Worm (Caenorhabditis elegans): ENCODE results near the gene ddo-1.

Gene ddo-1

ce11 chrV:17810053-17810452 is 33.0 kb upstream of the ddo-1 start, which contains the start of gene srh-296:
Gene srh-296, plus strand, starts transcription at chrV:17810353.
- TF ChIP-seq R02D3.7 (tag; optimal IDR thresholded peaks at IDR 0.05) (no peak), fos-1 (tag; optimal IDR thresholded peaks at IDR 0.05) (no peak), unc-39 (tag; optimal IDR thresholded peaks at IDR 0.05) (no peak), egl-5 (tag; optimal IDR thresholded peaks at IDR 0.05) (no peak), mml-1 (tag; optimal IDR thresholded peaks at IDR 0.05) (no peak), nhr-77 (tag; optimal IDR thresholded peaks at IDR 0.05) (no peak), nhr-28 (tag; optimal IDR thresholded peaks at IDR 0.05) (no peak), zag-1 (tag; optimal IDR thresholded peaks at IDR 0.05) (no peak), nhr-237 (tag; optimal IDR thresholded peaks at IDR 0.05) (no peak), lin-15B (tag; optimal IDR thresholded peaks at IDR 0.05) (no peak), ZK546.5 (tag; optimal IDR thresholded peaks at IDR 0.05) (no peak)

DNA sequence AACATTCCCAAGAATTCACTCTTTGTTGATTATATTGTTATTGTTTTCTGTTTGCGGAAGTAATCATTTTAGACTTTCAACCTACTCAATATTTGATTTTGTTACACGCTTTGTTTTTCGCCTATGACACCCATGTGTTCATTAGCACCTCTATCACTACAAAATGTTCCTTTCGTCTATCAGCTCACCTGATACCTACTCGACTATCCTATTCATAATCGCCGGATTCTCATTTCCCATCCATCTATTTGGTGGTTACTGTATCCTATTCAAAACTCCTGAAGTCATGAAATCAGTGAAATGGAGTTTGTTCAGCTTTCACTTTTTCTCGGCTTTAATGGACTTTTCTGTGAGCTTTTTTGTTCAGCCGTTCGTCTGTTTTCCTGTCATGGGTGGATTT is 28.3 kb upstream of the ddo-1 start, which contains the start of gene srh-291:
Gene srh-291 (plus strand): TSS at position 301 of the 400 bp plus-strand sequence.
- no peak for TF ChIP-seq nhr-67 (tag; optimal IDR thresholded peaks at IDR 0.05)
- no peak for TF ChIP-seq unc-62 (GFP tag; optimal IDR thresholded peaks at IDR 0.05)
- no peak for TF ChIP-seq tbx-2 (tag; optimal IDR thresholded peaks at IDR 0.05)
- no peak for TF ChIP-seq R02D3.7 (tag; optimal IDR thresholded peaks at IDR 0.05)
- TF ChIP-seq lin-15B (tag; optimal IDR thresholded peaks at IDR 0.05), result no peak
- TF ChIP-seq unc-39 (tag; optimal IDR thresholded peaks at IDR 0.05), result no peak
- no peak for TF ChIP-seq ceh-82 (tag; optimal IDR thresholded peaks at IDR 0.05)
- TF ChIP-seq fkh-10 (GFP tag; optimal IDR thresholded peaks at IDR 0.05), result no peak
- no peak for TF ChIP-seq nhr-12 (tag; optimal IDR thresholded peaks at IDR 0.05)
- no peak for TF ChIP-seq egl-5 (tag; optimal IDR thresholded peaks at IDR 0.05)
- TF ChIP-seq nhr-43 (tag; optimal IDR thresholded peaks at IDR 0.05; ENCODE audit: poor library complexity, severe bottlenecking), result no peak
- no peak for TF ChIP-seq mml-1 (tag; optimal IDR thresholded peaks at IDR 0.05)
- no peak for TF ChIP-seq pha-4 (tag; optimal IDR thresholded peaks at IDR 0.05)
- no peak for TF ChIP-seq pqm-1 (tag; optimal IDR thresholded peaks at IDR 0.05)
- no peak for TF ChIP-seq ZK546.5 (tag; optimal IDR thresholded peaks at IDR 0.05)

- no peak for TF ChIP-seq elt-2 (tag; optimal IDR thresholded peaks at IDR 0.05)
- TF ChIP-seq lin-39 (tag; optimal IDR thresholded peaks at IDR 0.05), result no peak
- no peak for TF ChIP-seq ama-1 (optimal IDR thresholded peaks at IDR 0.05)
- TF ChIP-seq hmg-11 (tag; optimal IDR thresholded peaks at IDR 0.05), result no peak
- no peak for TF ChIP-seq egl-27 (tag; optimal IDR thresholded peaks at IDR 0.05)
- no peak for TF ChIP-seq ztf-4 (tag; optimal IDR thresholded peaks at IDR 0.05)
- no peak for TF ChIP-seq elt-1 (tag; optimal IDR thresholded peaks at IDR 0.05)
- no peak for TF ChIP-seq elt-3 (tag; optimal IDR thresholded peaks at IDR 0.05)
- TF ChIP-seq nhr-23 (tag; optimal IDR thresholded peaks at IDR 0.05), result no peak
- no peak for TF ChIP-seq nhr-67 (tag; optimal IDR thresholded peaks at IDR 0.05)
These were observed 25.5 kb upstream of the ddo-1 start, which contains the start of the genes Y94A7B.11 and srh-292 for ce11 chrV:17802519-17802918. Gene Y94A7B.11, minus strand, starts transcription at chrV:17802619. Gene srh-292, plus strand, starts transcription at chrV:17802769.

- TF ChIP-seq sea-2 (GFP tag; optimal IDR thresholded peaks at IDR 0.05) (no peak), ztf-4 (tag; optimal IDR thresholded peaks at IDR 0.05) (no peak), ceh-9 (tag; optimal IDR thresholded peaks at IDR 0.05) (no peak), aly-2 (tag; optimal IDR thresholded peaks at IDR 0.05) (no peak), nhr-12 (tag; optimal IDR thresholded peaks at IDR 0.05) (no peak), nhr-43 (tag; optimal IDR thresholded peaks at IDR 0.05; ENCODE audit: poor library complexity, severe bottlenecking) (no peak), nhr-237 (tag; optimal IDR thresholded peaks at IDR 0.05) (no peak), nhr-77 (tag; optimal IDR thresholded peaks at IDR 0.05) (no peak), daf-12 (tag; optimal IDR thresholded peaks at IDR 0.05) (no peak), nhr-25 (tag; optimal IDR thresholded peaks at IDR 0.05) (no peak), pha-4 (tag; optimal IDR thresholded peaks at IDR 0.05) (no peak), nhr-76 (tag; optimal IDR thresholded peaks at IDR 0.05) (no peak), fos-1 (tag; optimal IDR thresholded peaks at IDR 0.05) (no peak), ztf-11 (tag; optimal IDR thresholded peaks at IDR 0.05) (no peak), lin-39 (tag; optimal IDR thresholded peaks at IDR 0.05) (no peak), nhr-28 (tag; optimal IDR thresholded peaks at IDR 0.05) (no peak), ama-1 (optimal IDR thresholded peaks at IDR 0.05) (no peak), elt-1 (tag; optimal IDR thresholded peaks at IDR 0.05) (no peak), fkh-10 (GFP tag; optimal IDR thresholded peaks at IDR 0.05) (no peak)
These were observed 23.5 kb upstream of the ddo-1 start, which contains the start of gene srh-287 for ce11 chrV:17800538-17800937. Gene srh-287, plus strand, starts transcription at chrV:17800838.

Measured in whole organism, L3 larva.